Fruit fly (Drosophila melanogaster) whole organism, wandering third instar larva: ENCODE measurements around the gene CG42693.

ENCODE experiments used
- Abd-B ChIP-seq: fragments of >200 bp; optimal IDR thresholded peaks from 2 replicates; lab custom pipeline; 2017; ENCODE audit warnings: missing biosample characterization, missing genetic modification characterization
- CG32264 ChIP-seq: fragments of 200-800 bp; sonication (Bioruptor generic); optimal IDR thresholded peaks from 2 replicates; lab custom pipeline; 2016; ENCODE audit warnings: missing biosample characterization, missing genetic modification characterization
- CG9705 ChIP-seq: fragments of 200-800 bp; sonication (Bioruptor generic); optimal IDR thresholded peaks from 2 replicates; lab custom pipeline; 2018; ENCODE audit warnings: missing biosample characterization, mild to moderate bottlenecking, missing genetic modification characterization
- CrebA ChIP-seq: fragments of 200-800 bp; sonication (Bioruptor generic); optimal IDR thresholded peaks from 2 replicates; lab custom pipeline; 2016; ENCODE audit warnings: missing biosample characterization, mild to moderate bottlenecking, missing genetic modification characterization, borderline replicate concordance
- Dfd ChIP-seq: fragments of >200 bp; optimal IDR thresholded peaks from 2 replicates; lab custom pipeline; 2017; ENCODE audit warnings: missing biosample characterization, missing genetic modification characterization
- Dif ChIP-seq: fragments of 200-275, 200-300 bp; sonication (Bioruptor generic); optimal IDR thresholded peaks from 2 replicates; lab custom pipeline; 2018; ENCODE audit warnings: missing biosample characterization, missing genetic modification characterization; ENCODE audit not compliant: partially characterized antibody
- GATAd ChIP-seq: sonication (Bioruptor generic); optimal IDR thresholded peaks from 2 replicates; lab custom pipeline; 2016; ENCODE audit warnings: missing biosample characterization, missing genetic modification characterization
- HLH106 ChIP-seq: fragments of 200-800 bp; optimal IDR thresholded peaks from 3 replicates; lab custom pipeline; 2019; ENCODE audit warnings: missing biosample characterization, mild to moderate bottlenecking, missing genetic modification characterization, moderate library complexity
- Hnf4 ChIP-seq: fragments of 200-800 bp; sonication (Bioruptor generic); optimal IDR thresholded peaks from 2 replicates; lab custom pipeline; 2016; ENCODE audit warnings: missing biosample characterization, mild to moderate bottlenecking, missing genetic modification characterization
- Hr78 ChIP-seq: fragments of >200 bp; optimal IDR thresholded peaks from 2 replicates; lab custom pipeline; 2017; ENCODE audit warnings: missing biosample characterization, missing genetic modification characterization
- Hr83 ChIP-seq: fragments of 200-300 bp; sonication (Bioruptor generic); optimal IDR thresholded peaks from 2 replicates; lab custom pipeline; 2016; ENCODE audit warnings: missing biosample characterization, mild to moderate bottlenecking, missing genetic modification characterization, moderate library complexity; ENCODE audit not compliant: poor library complexity, severe bottlenecking
- Jra ChIP-seq: sonication (Bioruptor generic); optimal IDR thresholded peaks from 2 replicates; lab custom pipeline; 2016; ENCODE audit warnings: missing biosample characterization, missing genetic modification characterization
- Mio ChIP-seq: sonication (Bioruptor generic); optimal IDR thresholded peaks from 2 replicates; lab custom pipeline; 2016; ENCODE audit warnings: missing biosample characterization, missing genetic modification characterization
- Myc ChIP-seq: fragments of >200 bp; optimal IDR thresholded peaks from 2 replicates; lab custom pipeline; 2017
- N ChIP-seq: fragments of >200 bp; optimal IDR thresholded peaks from 2 replicates; lab custom pipeline; 2018; ENCODE audit warnings: missing biosample characterization, missing external identifiers, missing genetic modification characterization
- OdsH ChIP-seq: fragments of 200-800 bp; sonication (Bioruptor generic); optimal IDR thresholded peaks from 2 replicates; lab custom pipeline; 2016; ENCODE audit warnings: missing biosample characterization, mild to moderate bottlenecking, missing genetic modification characterization
- Rel ChIP-seq, 2 experiments: fragments of 200-800 bp; sonication (Bioruptor generic) in 1 of 2; optimal IDR thresholded peaks; 2 replicates in 1 of 2; 3 replicates in 1 of 2; lab custom pipeline; 2016 to 2019; ENCODE audit warnings: mild to moderate bottlenecking in 2 of 2, missing biosample characterization in 2 of 2, missing genetic modification characterization in 2 of 2, moderate library complexity in 1 of 2
- Sp1 ChIP-seq: fragments of 200-800 bp; sonication (Bioruptor generic); optimal IDR thresholded peaks from 3 replicates; lab custom pipeline; 2019; ENCODE audit warnings: missing biosample characterization, mild to moderate bottlenecking, missing genetic modification characterization, moderate library complexity
- Vsx2 ChIP-seq: fragments of 200-300, 225-300 bp; sonication (Bioruptor generic); optimal IDR thresholded peaks from 2 replicates; lab custom pipeline; 2018; ENCODE audit warnings: missing biosample characterization, missing genetic modification characterization; ENCODE audit not compliant: partially characterized antibody
- br ChIP-seq: fragments of 200-800 bp; sonication (Bioruptor generic); optimal IDR thresholded peaks from 2 replicates; lab custom pipeline; 2016; ENCODE audit warnings: missing biosample characterization, missing genetic modification characterization
- brk ChIP-seq: fragments of 200-800 bp; sonication (Bioruptor generic); optimal IDR thresholded peaks from 2 replicates; lab custom pipeline; 2016; ENCODE audit warnings: missing biosample characterization, mild to moderate bottlenecking, missing genetic modification characterization
- dl ChIP-seq, 2 experiments: fragments of 175-275, 200-275 bp in 1 of 2; fragments of 200-275 bp in 1 of 2; sonication (Bioruptor generic); optimal IDR thresholded peaks; lab custom pipeline; 2018; ENCODE audit warnings: mild to moderate bottlenecking in 2 of 2, missing biosample characterization in 2 of 2, missing genetic modification characterization in 2 of 2, moderate library complexity in 2 of 2; ENCODE audit not compliant: partially characterized antibody in 2 of 2, insufficient read depth in 1 of 2
- dmrt93B ChIP-seq: fragments of 200-800 bp; sonication (Bioruptor generic); optimal IDR thresholded peaks from 2 replicates; lab custom pipeline; 2018; ENCODE audit warnings: missing biosample characterization, mild to moderate bottlenecking, missing genetic modification characterization
- dsf ChIP-seq: sonication (Bioruptor generic); optimal IDR thresholded peaks from 2 replicates; lab custom pipeline; 2016; ENCODE audit warnings: missing biosample characterization, missing genetic modification characterization, borderline replicate concordance
- ey ChIP-seq: fragments of 200-800 bp; sonication (Bioruptor generic); optimal IDR thresholded peaks from 2 replicates; lab custom pipeline; 2016; ENCODE audit warnings: missing biosample characterization, missing genetic modification characterization
- foxo ChIP-seq, 2 experiments: fragments of 200-800 bp; sonication (Bioruptor generic); optimal IDR thresholded peaks; 2 replicates in 1 of 2; 3 replicates in 1 of 2; lab custom pipeline; 2016 to 2017; ENCODE audit warnings: missing biosample characterization in 2 of 2, missing genetic modification characterization in 2 of 2
- fru ChIP-seq: fragments of 200-800 bp; sonication (Bioruptor generic); optimal IDR thresholded peaks from 3 replicates; lab custom pipeline; 2016; ENCODE audit warnings: missing biosample characterization, mild to moderate bottlenecking, missing genetic modification characterization
- h ChIP-seq: fragments of 200-800 bp; sonication (Bioruptor generic); optimal IDR thresholded peaks from 3 replicates; lab custom pipeline; 2016; ENCODE audit warnings: missing biosample characterization, mild to moderate bottlenecking, missing genetic modification characterization
- jim ChIP-seq: fragments of 175-275, 200-325 bp; sonication (Bioruptor generic); optimal IDR thresholded peaks from 2 replicates; lab custom pipeline; 2016; ENCODE audit warnings: missing biosample characterization, mild to moderate bottlenecking, missing genetic modification characterization
- lola ChIP-seq: fragments of >200 bp; optimal IDR thresholded peaks from 2 replicates; lab custom pipeline; 2017; ENCODE audit warnings: missing biosample characterization, missing genetic modification characterization
- pan ChIP-seq: fragments of >200 bp; optimal IDR thresholded peaks from 2 replicates; lab custom pipeline; 2017
- psq ChIP-seq: fragments of 200-800 bp; sonication (Bioruptor generic); optimal IDR thresholded peaks from 3 replicates; lab custom pipeline; 2017; ENCODE audit warnings: missing biosample characterization, mild to moderate bottlenecking, missing genetic modification characterization, moderate library complexity
- rgr ChIP-seq: fragments of 200-800 bp; sonication (Bioruptor generic); optimal IDR thresholded peaks from 3 replicates; lab custom pipeline; 2016; ENCODE audit warnings: missing biosample characterization, mild to moderate bottlenecking, missing genetic modification characterization
- sage ChIP-seq: fragments of 200-800 bp; sonication (Bioruptor generic); optimal IDR thresholded peaks from 2 replicates; lab custom pipeline; 2016; ENCODE audit warnings: missing biosample characterization, mild to moderate bottlenecking, missing genetic modification characterization
- sv ChIP-seq: fragments of 200-800 bp; sonication (Bioruptor generic); optimal IDR thresholded peaks from 3 replicates; lab custom pipeline; 2016; ENCODE audit warnings: missing biosample characterization, missing genetic modification characterization
- tai ChIP-seq: sonication (Bioruptor generic); optimal IDR thresholded peaks from 2 replicates; lab custom pipeline; 2016; ENCODE audit warnings: missing biosample characterization, missing genetic modification characterization
- usp ChIP-seq: fragments of >200 bp; optimal IDR thresholded peaks from 2 replicates; lab custom pipeline; 2017; ENCODE audit warnings: missing biosample characterization, missing genetic modification characterization
- woc ChIP-seq: sonication (Bioruptor generic); optimal IDR thresholded peaks from 2 replicates; lab custom pipeline; 2016; ENCODE audit warnings: missing biosample characterization, mild to moderate bottlenecking, missing genetic modification characterization

CG42693 gene

DNA sequence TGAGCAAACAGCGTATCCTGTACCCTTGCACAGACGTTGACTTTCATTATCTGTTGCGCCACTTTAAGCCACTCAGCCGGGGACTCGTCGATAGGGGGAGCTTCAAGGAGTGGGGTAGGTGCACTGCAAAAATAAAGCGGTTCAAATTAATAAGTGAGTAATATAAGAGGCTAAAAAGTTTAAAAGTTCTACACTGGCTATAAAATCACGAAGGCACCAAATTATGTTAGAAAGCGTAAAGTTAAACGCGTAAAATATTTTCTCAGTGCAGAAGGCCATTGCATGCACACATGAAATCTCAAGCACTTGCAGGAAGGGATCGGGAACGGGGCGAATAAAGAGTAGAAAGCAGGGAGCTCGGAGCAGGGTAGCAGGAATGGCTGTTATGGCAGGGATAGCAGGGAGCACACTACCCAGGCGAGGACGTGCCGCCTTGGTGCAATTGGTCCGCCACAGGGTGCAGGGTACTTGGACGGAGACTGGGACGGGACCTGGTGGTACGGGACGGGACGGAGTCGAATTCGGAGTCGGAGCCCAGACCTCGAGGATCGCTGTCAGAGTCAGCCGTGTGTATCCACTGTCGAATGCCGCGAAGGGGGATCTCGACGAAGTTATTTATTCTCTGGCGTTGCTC lies 9.9 kb downstream of the CG42693 start:
- TF ChIP-seq CG32264 (GFP tag; lab: Kevin White, UChicago), result peak; percentile 90
- peak; percentile 92 for TF ChIP-seq psq
- peak; percentile 95 for TF ChIP-seq Hnf4 (GFP tag; lab: Kevin White, UChicago)
- peak; percentile 95 for TF ChIP-seq br (GFP tag; lab: Kevin White, UChicago)
- peak; percentile 93 for TF ChIP-seq CG9705 (GFP tag; lab: Kevin White, UChicago)
- no peak for TF ChIP-seq Hr78 (GFP tag; lab: Kevin White, UChicago)
- peak; percentile 51 for TF ChIP-seq dsf (GFP tag; lab: Kevin White, UChicago)
- no peak for TF ChIP-seq tai (GFP tag; lab: Kevin White, UChicago)
- TF ChIP-seq ey, result peak; percentile 96
- TF ChIP-seq Vsx2 (GFP tag; lab: Kevin White, UChicago), result no peak
- TF ChIP-seq OdsH, result peak; percentile 96
- peak; percentile 98 for TF ChIP-seq fru (GFP tag; lab: Kevin White, UChicago)
- TF ChIP-seq Rel (GFP tag; optimal IDR thresholded peaks at IDR 0.05; lab: Kevin White, UChicago), result peak; percentile 75
- peak; percentile 79 for TF ChIP-seq Rel (tag; optimal IDR thresholded peaks at IDR 0.05; lab: Kevin White, UChicago)
- TF ChIP-seq Hr83 (GFP tag; lab: Kevin White, UChicago), result peak; percentile 34
- no peak for TF ChIP-seq pan (lab: Kevin White, UChicago)
- peak; percentile 97 for TF ChIP-seq h (GFP tag; lab: Kevin White, UChicago)
- no peak for TF ChIP-seq dl (GFP tag; optimal IDR thresholded peaks at IDR 0.05; lab: Kevin White, UChicago; ENCODE audit: insufficient read depth in 1 of 2, partially characterized antibody in 2 of 2)
- TF ChIP-seq jim (GFP tag; lab: Kevin White, UChicago), result no peak
- peak; percentile 96 for TF ChIP-seq Sp1 (GFP tag; lab: Kevin White, UChicago)
- TF ChIP-seq Dfd, result no peak
- TF ChIP-seq dmrt93B (GFP tag; lab: Kevin White, UChicago), result peak; percentile 91
- TF ChIP-seq N (GFP tag; lab: Kevin White, UChicago), result no peak
- TF ChIP-seq GATAd, result peak; percentile 66
- TF ChIP-seq Mio (GFP tag; lab: Kevin White, UChicago), result peak; percentile 62
- TF ChIP-seq Dif (GFP tag; lab: Kevin White, UChicago), result peak; percentile 45
- TF ChIP-seq HLH106, result peak; percentile 96
- peak; percentile 82 to 96 for TF ChIP-seq foxo (GFP tag; optimal IDR thresholded peaks at IDR 0.05; lab: Kevin White, UChicago)
- TF ChIP-seq sv (GFP tag; lab: Kevin White, UChicago), result no peak
- peak; percentile 95 for TF ChIP-seq rgr (GFP tag; lab: Kevin White, UChicago)
- no peak for TF ChIP-seq Myc (lab: Kevin White, UChicago)
- TF ChIP-seq CrebA (GFP tag; lab: Kevin White, UChicago), result peak; percentile 87
- peak; percentile 76 for TF ChIP-seq brk (GFP tag; lab: Kevin White, UChicago)
- TF ChIP-seq Jra (GFP tag; lab: Kevin White, UChicago), result peak; percentile 89
- TF ChIP-seq lola, result no peak
- TF ChIP-seq sage (GFP tag; lab: Kevin White, UChicago), result peak; percentile 91
- TF ChIP-seq woc (GFP tag; lab: Kevin White, UChicago), result peak; percentile 99
- no peak for TF ChIP-seq Abd-B (GFP tag; lab: Kevin White, UChicago)
- TF ChIP-seq usp (GFP tag; lab: Kevin White, UChicago), result no peak

dm6 chr3R:31697606-31698005 lies 10.5 kb downstream of the CG42693 start:
- no peak for TF ChIP-seq sage (GFP tag; lab: Kevin White, UChicago)
- no peak for TF ChIP-seq HLH106
- TF ChIP-seq psq, result no peak
- TF ChIP-seq CrebA (GFP tag; lab: Kevin White, UChicago), result no peak
